Fruit fly (Drosophila melanogaster) whole organism, embryonic: ENCODE measurements around the gene FIG4.

ENCODE experiments used
- Abd-B ChIP-seq: fragments of 200-800 bp; sonication (Bioruptor generic); optimal IDR thresholded peaks from 2 replicates; lab custom pipeline; 2018; ENCODE audit warnings: missing biosample characterization, mild to moderate bottlenecking, missing genetic modification characterization, moderate library complexity
- CG11723 ChIP-seq: fragments of 200-800 bp; sonication (Bioruptor generic); optimal IDR thresholded peaks from 2 replicates; lab custom pipeline; 2017; ENCODE audit warnings: missing biosample characterization, mild to moderate bottlenecking, missing genetic modification characterization
- CG12659 ChIP-seq: fragments of 200-800 bp; sonication (Bioruptor generic); optimal IDR thresholded peaks from 3 replicates; lab custom pipeline; 2017; ENCODE audit warnings: mild to moderate bottlenecking, missing biosample characterization, missing genetic modification reagents, missing genetic modification characterization
- CG13123 ChIP-seq: fragments of 200-800 bp; sonication (Bioruptor generic); optimal IDR thresholded peaks from 2 replicates; lab custom pipeline; 2016; ENCODE audit warnings: missing biosample characterization, missing genetic modification characterization
- CG13894 ChIP-seq: fragments of 200-800 bp; sonication (Bioruptor generic); optimal IDR thresholded peaks from 3 replicates; lab custom pipeline; 2018; ENCODE audit warnings: missing biosample characterization, mild to moderate bottlenecking, missing genetic modification characterization, moderate library complexity
- CG14860 ChIP-seq: fragments of 200-800 bp; sonication (Bioruptor generic); IDR thresholded peaks from 3 replicates; pipeline ENCODE4 v1.3.6; 2022; ENCODE audit warnings: missing biosample characterization, missing genetic modification characterization; ENCODE audit not compliant: partially characterized antibody
- CG15269 ChIP-seq: fragments of 200-800 bp; sonication (Bioruptor generic); optimal IDR thresholded peaks from 2 replicates; lab custom pipeline; 2018; ENCODE audit warnings: missing biosample characterization, mild to moderate bottlenecking, missing genetic modification characterization, moderate library complexity
- CG17568 ChIP-seq: fragments of 200-800 bp; sonication (Bioruptor generic); optimal IDR thresholded peaks from 2 replicates; lab custom pipeline; 2018; ENCODE audit warnings: missing biosample characterization, mild to moderate bottlenecking, missing genetic modification characterization, moderate library complexity
- CG1792 ChIP-seq: fragments of 200-800 bp; sonication (Bioruptor generic); optimal IDR thresholded peaks from 2 replicates; lab custom pipeline; 2016; ENCODE audit warnings: missing biosample characterization, missing genetic modification characterization
- CG18476 ChIP-seq: fragments of 200-800 bp; sonication (Bioruptor generic); optimal IDR thresholded peaks from 2 replicates; lab custom pipeline; 2016; ENCODE audit warnings: missing biosample characterization, mild to moderate bottlenecking, missing genetic modification characterization
- CG32532 ChIP-seq: fragments of 200-800 bp; sonication (Bioruptor generic); IDR thresholded peaks from 2 replicates; pipeline ENCODE4 v1.3.6; 2022; ENCODE audit warnings: missing biosample characterization, missing genetic modification characterization
- CG33557 ChIP-seq: fragments of 200-800 bp; sonication (Bioruptor generic); optimal IDR thresholded peaks from 2 replicates; lab custom pipeline; 2019; ENCODE audit warnings: missing biosample characterization, mild to moderate bottlenecking, missing genetic modification characterization, moderate library complexity
- CG3995 ChIP-seq: fragments of 200-800 bp; sonication (Bioruptor generic); optimal IDR thresholded peaks from 3 replicates; lab custom pipeline; 2016; ENCODE audit warnings: missing biosample characterization, missing genetic modification characterization
- CG4328 ChIP-seq: fragments of 200-800 bp; sonication (Bioruptor generic); optimal IDR thresholded peaks from 3 replicates; lab custom pipeline; 2017; ENCODE audit warnings: missing biosample characterization, missing genetic modification reagents, missing genetic modification characterization
- CG4360 ChIP-seq: fragments of 200-800 bp; sonication (Bioruptor generic); IDR thresholded peaks from 2 replicates; pipeline ENCODE4 v1.3.6; 2022; ENCODE audit warnings: missing biosample characterization, missing genetic modification characterization
- CG4854 ChIP-seq: fragments of 200-800 bp; sonication (Bioruptor generic); optimal IDR thresholded peaks from 2 replicates; lab custom pipeline; 2016; ENCODE audit warnings: missing biosample characterization, missing genetic modification characterization, inconsistent platforms
- CG5245 ChIP-seq: fragments of 200-800 bp; sonication (Bioruptor generic); optimal IDR thresholded peaks from 3 replicates; lab custom pipeline; 2016; ENCODE audit warnings: missing biosample characterization, missing genetic modification characterization
- CG6254 ChIP-seq: fragments of 200-800 bp; sonication (Bioruptor generic); optimal IDR thresholded peaks from 3 replicates; lab custom pipeline; 2017; ENCODE audit warnings: mild to moderate bottlenecking, missing biosample characterization, missing genetic modification reagents, missing genetic modification characterization
- CG6683 ChIP-seq: fragments of 200-800 bp; sonication (Bioruptor generic); optimal IDR thresholded peaks from 2 replicates; lab custom pipeline; 2017; ENCODE audit warnings: missing biosample characterization, mild to moderate bottlenecking, missing genetic modification characterization, missing genetic modification reagents
- CG6854 ChIP-seq: fragments of 200-800 bp; sonication (Bioruptor generic); optimal IDR thresholded peaks from 3 replicates; lab custom pipeline; 2017; ENCODE audit warnings: missing biosample characterization, mild to moderate bottlenecking, missing genetic modification characterization
- CG8359 ChIP-seq: fragments of 200-800 bp; sonication (Bioruptor generic); optimal IDR thresholded peaks from 2 replicates; lab custom pipeline; 2017; ENCODE audit warnings: missing biosample characterization, mild to moderate bottlenecking, missing genetic modification characterization, borderline replicate concordance
- CG9215 ChIP-seq: fragments of 200-800 bp; sonication (Bioruptor generic); IDR thresholded peaks from 2 replicates; pipeline ENCODE4 v1.3.6; 2022; ENCODE audit warnings: missing biosample characterization, missing genetic modification characterization
- Camta ChIP-seq: fragments of 200-800 bp; sonication (Bioruptor generic); optimal IDR thresholded peaks from 2 replicates; lab custom pipeline; 2016; ENCODE audit warnings: missing biosample characterization, missing genetic modification characterization
- CoRest ChIP-seq: fragments of 200-800 bp; sonication (Bioruptor generic); optimal IDR thresholded peaks from 3 replicates; lab custom pipeline; 2018; ENCODE audit warnings: missing biosample characterization, mild to moderate bottlenecking, missing genetic modification characterization, moderate library complexity
- Fer1 ChIP-seq: fragments of 200-800 bp; sonication (Bioruptor generic); optimal IDR thresholded peaks from 2 replicates; lab custom pipeline; 2017; ENCODE audit warnings: missing biosample characterization, mild to moderate bottlenecking, missing genetic modification characterization
- HLHmδ ChIP-seq: fragments of 200-800 bp; sonication (Bioruptor generic); optimal IDR thresholded peaks from 2 replicates; lab custom pipeline; 2018; ENCODE audit warnings: missing biosample characterization, mild to moderate bottlenecking, missing genetic modification characterization, moderate library complexity
- Myb ChIP-seq: fragments of 200-800 bp; sonication (Bioruptor generic); optimal IDR thresholded peaks from 2 replicates; lab custom pipeline; 2016; ENCODE audit warnings: missing biosample characterization, missing genetic modification characterization
- NC2β ChIP-seq: fragments of 200-800 bp; sonication (Bioruptor generic); optimal IDR thresholded peaks from 2 replicates; lab custom pipeline; 2016; ENCODE audit warnings: missing biosample characterization, missing genetic modification characterization
- Optix ChIP-seq: fragments of 200-800 bp; sonication (Bioruptor generic); IDR thresholded peaks from 3 replicates; pipeline ENCODE4 v1.3.6; 2022; ENCODE audit warnings: missing biosample characterization, missing genetic modification characterization
- Poxn ChIP-seq: fragments of 200-800 bp; sonication (Bioruptor generic); IDR thresholded peaks from 2 replicates; pipeline ENCODE4 v1.3.6; 2022; ENCODE audit warnings: missing biosample characterization, missing genetic modification characterization
- Ptx1 ChIP-seq: fragments of 200-800 bp; sonication (Bioruptor generic); IDR thresholded peaks from 2 replicates; pipeline ENCODE4 v1.3.6; 2022; ENCODE audit warnings: missing biosample characterization, missing genetic modification characterization
- Rfx ChIP-seq: fragments of 200-800 bp; sonication (Bioruptor generic); IDR thresholded peaks from 2 replicates; pipeline ENCODE4 v1.3.6; 2022; ENCODE audit warnings: missing biosample characterization, missing genetic modification characterization
- Sry-δ ChIP-seq: fragments of 200-800 bp; sonication (Bioruptor generic); optimal IDR thresholded peaks from 2 replicates; lab custom pipeline; 2016; ENCODE audit warnings: missing biosample characterization, missing genetic modification characterization
- ab ChIP-seq: fragments of 200-800 bp; sonication (Bioruptor generic); optimal IDR thresholded peaks from 2 replicates; lab custom pipeline; 2016; ENCODE audit warnings: missing biosample characterization, missing genetic modification characterization
- bbx ChIP-seq: fragments of 200-800 bp; sonication (Bioruptor generic); IDR thresholded peaks from 2 replicates; pipeline ENCODE4 v1.3.6; 2022; ENCODE audit warnings: missing biosample characterization, missing genetic modification characterization; ENCODE audit not compliant: partially characterized antibody
- ewg ChIP-seq: fragments of 200-800 bp; sonication (Bioruptor generic); optimal IDR thresholded peaks from 3 replicates; lab custom pipeline; 2017; ENCODE audit warnings: mild to moderate bottlenecking, missing biosample characterization, missing genetic modification reagents, missing genetic modification characterization
- gfzf ChIP-seq: fragments of 200-800 bp; sonication (Bioruptor generic); optimal IDR thresholded peaks from 2 replicates; lab custom pipeline; 2016; ENCODE audit warnings: missing biosample characterization, mild to moderate bottlenecking, missing genetic modification characterization, moderate library complexity
- hb ChIP-seq: fragments of 200-800 bp; sonication (Bioruptor generic); IDR thresholded peaks from 3 replicates; pipeline ENCODE4 v1.3.6; 2022; ENCODE audit warnings: missing biosample characterization, missing genetic modification characterization; ENCODE audit not compliant: partially characterized antibody
- her ChIP-seq: fragments of 200-800 bp; sonication (Bioruptor generic); optimal IDR thresholded peaks from 2 replicates; lab custom pipeline; 2016; ENCODE audit warnings: missing biosample characterization, missing genetic modification characterization
- hth ChIP-seq: fragments of >200 bp; optimal IDR thresholded peaks from 2 replicates; lab custom pipeline; 2017; ENCODE audit warnings: inconsistent platforms
- kay ChIP-seq: fragments of 200-800 bp; sonication (Bioruptor generic); optimal IDR thresholded peaks from 2 replicates; lab custom pipeline; 2016; ENCODE audit warnings: missing biosample characterization, missing genetic modification characterization
- mirr ChIP-seq: fragments of 200-800 bp; sonication (Bioruptor generic); optimal IDR thresholded peaks from 3 replicates; lab custom pipeline; 2018; ENCODE audit warnings: missing biosample characterization, mild to moderate bottlenecking, missing genetic modification characterization
- prd ChIP-seq, 3 experiments: fragments of >200 bp in 2 of 3; fragments of 200-800 bp in 1 of 3; sonication (Bioruptor generic) in 1 of 3; optimal IDR thresholded peaks in 2 of 3; IDR thresholded peaks in 1 of 3; 2 replicates in 2 of 3; 3 replicates in 1 of 3; pipeline versions ENCODE4 v1.3.6 to Lab custom; 2017 to 2022; ENCODE audit warnings: missing biosample characterization in 1 of 3, missing genetic modification characterization in 1 of 3
- repo ChIP-seq: fragments of 200-800 bp; sonication (Bioruptor generic); optimal IDR thresholded peaks from 2 replicates; lab custom pipeline; 2016; ENCODE audit warnings: missing biosample characterization, missing genetic modification characterization
- rib ChIP-seq: fragments of 200-800 bp; sonication (Bioruptor generic); IDR thresholded peaks from 2 replicates; pipeline ENCODE4 v1.3.6; 2022; ENCODE audit warnings: missing biosample characterization, missing genetic modification characterization
- stwl ChIP-seq: fragments of 200-800 bp; sonication (Bioruptor generic); optimal IDR thresholded peaks from 3 replicates; lab custom pipeline; 2018; ENCODE audit warnings: missing biosample characterization, mild to moderate bottlenecking, missing genetic modification characterization, moderate library complexity
- wor ChIP-seq: fragments of 200-800 bp; sonication (Bioruptor generic); IDR thresholded peaks from 2 replicates; pipeline ENCODE4 v1.3.6; 2022; ENCODE audit warnings: missing biosample characterization, missing genetic modification characterization

The FIG4 gene

DNA sequence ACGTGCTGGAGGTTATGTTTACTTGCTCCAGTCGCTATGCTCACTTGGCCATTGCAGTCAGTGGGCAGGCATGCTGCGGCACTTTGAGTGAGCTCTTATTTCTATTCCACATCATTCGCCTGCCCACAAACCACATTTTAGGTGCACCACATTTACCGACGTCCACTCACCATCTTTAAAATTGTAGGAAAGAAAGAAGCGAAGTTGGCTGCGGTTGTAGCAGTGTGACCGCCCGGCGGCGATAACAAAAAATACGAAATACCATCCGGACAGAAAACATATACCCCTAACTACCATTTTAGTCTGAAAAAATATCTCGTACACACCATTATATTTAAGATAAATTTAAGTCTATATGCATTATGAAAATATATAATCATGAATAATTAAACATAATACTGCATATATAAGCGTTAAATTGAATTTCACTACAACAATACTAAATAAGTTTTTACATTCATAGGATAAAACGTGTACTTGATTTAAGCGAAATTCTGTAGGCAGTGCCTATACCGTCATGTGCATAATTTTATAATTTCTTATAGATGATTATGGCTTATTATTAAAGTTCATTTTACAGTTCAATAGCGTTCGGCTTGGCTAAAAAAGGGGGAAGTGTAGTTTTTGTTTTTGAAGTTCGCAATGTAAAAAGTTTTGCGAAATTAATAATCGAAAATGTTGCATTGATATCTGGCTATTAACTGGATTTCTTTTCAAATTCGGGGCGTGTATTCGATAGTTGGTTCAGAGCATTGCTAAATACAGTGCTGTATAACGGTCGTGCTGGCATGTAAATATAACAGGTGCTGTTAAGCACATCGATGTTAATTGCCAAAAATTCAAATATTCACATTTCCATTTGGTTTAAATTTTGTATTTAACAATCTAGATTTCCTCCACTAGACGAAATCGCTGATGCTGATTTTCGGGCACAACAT lies 6.6 kb upstream of the FIG4 start, which contains the start of gene RpL27A (continued):
- no peak for TF ChIP-seq CG14860
- peak; percentile 99 for TF ChIP-seq CG13123
- peak; percentile 34 for TF ChIP-seq kay (GFP tag; lab: Kevin White, UChicago)
- peak; percentile 69 for TF ChIP-seq ewg (GFP tag; lab: Kevin White, UChicago)
- TF ChIP-seq Optix (GFP tag; lab: Robert Waterston, UW): peak; percentile 68
- TF ChIP-seq Fer1 (GFP tag; lab: Kevin White, UChicago): peak; percentile 81
- peak; percentile 73 for TF ChIP-seq bbx (GFP tag; lab: Robert Waterston, UW)
- peak; percentile 58; the same call in 1 of the 2 replicates for TF ChIP-seq CG4360 (GFP tag; lab: Robert Waterston, UW)
- TF ChIP-seq CoRest (tag; lab: Kevin White, UChicago): peak; percentile 81
- TF ChIP-seq mirr (GFP tag; lab: Kevin White, UChicago): peak; percentile 89
- peak; percentile 65 for TF ChIP-seq Ptx1 (GFP tag; lab: Robert Waterston, UW)
- peak; percentile 74 for TF ChIP-seq CG33557
- TF ChIP-seq CG3995: peak; percentile 47
- TF ChIP-seq CG8359 (GFP tag; lab: Kevin White, UChicago): peak; percentile 43
- peak; percentile 66 for TF ChIP-seq Camta
- no peak for TF ChIP-seq ab (GFP tag; lab: Kevin White, UChicago)
- TF ChIP-seq Poxn (GFP tag; lab: Robert Waterston, UW): peak; percentile 37; the same call in 1 of the 2 replicates
- peak; percentile 17 for TF ChIP-seq CG18476 (GFP tag; lab: Kevin White, UChicago)
- peak; percentile 20 for TF ChIP-seq CG6683 (GFP tag; lab: Kevin White, UChicago)
- TF ChIP-seq prd (optimal IDR thresholded peaks at IDR 0.05; lab: Kevin White, UChicago): no peak
- TF ChIP-seq prd (GFP tag; IDR thresholded peaks at IDR 0.05; lab: Robert Waterston, UW): peak; percentile 65
- TF ChIP-seq CG6854 (GFP tag; lab: Kevin White, UChicago): peak; percentile 75
- TF ChIP-seq CG12659 (GFP tag; lab: Kevin White, UChicago): peak; percentile 92
- peak; percentile 66 for TF ChIP-seq CG6254 (GFP tag; lab: Kevin White, UChicago)
- peak; percentile 75 for TF ChIP-seq CG15269
- peak; percentile 42 for TF ChIP-seq stwl (tag; lab: Kevin White, UChicago)
- peak; percentile 82 for TF ChIP-seq CG11723
- peak; percentile 61 for TF ChIP-seq CG4854 (GFP tag; lab: Kevin White, UChicago)
- TF ChIP-seq wor (GFP tag; lab: Robert Waterston, UW): 0 out of 2 replicates have a peak, but pooled peaks have one; percentile 35
- TF ChIP-seq CG1792 (GFP tag; lab: Kevin White, UChicago): peak; percentile 8
- TF ChIP-seq repo (GFP tag; lab: Kevin White, UChicago): peak; percentile 61
- peak; percentile 65 for TF ChIP-seq CG5245 (GFP tag; lab: Kevin White, UChicago)
- TF ChIP-seq Rfx (GFP tag; lab: Robert Waterston, UW): peak; percentile 91
- no peak for TF ChIP-seq hb (GFP tag; lab: Robert Waterston, UW)
- TF ChIP-seq CG9215 (GFP tag; lab: Robert Waterston, UW): peak; percentile 53
- no peak for TF ChIP-seq hth (lab: Kevin White, UChicago)
- peak; percentile 70 for TF ChIP-seq rib (GFP tag; lab: Robert Waterston, UW)
- TF ChIP-seq Sry-δ (GFP tag; lab: Kevin White, UChicago): peak; percentile 59
- TF ChIP-seq CG32532: peak; percentile 84
- no peak for TF ChIP-seq CG17568 (GFP tag; lab: Kevin White, UChicago)
- TF ChIP-seq gfzf (GFP tag; lab: Kevin White, UChicago): peak; percentile 71
- TF ChIP-seq Myb (GFP tag; lab: Kevin White, UChicago): peak; percentile 79
- TF ChIP-seq her: peak; percentile 71
- TF ChIP-seq CG13894: peak; percentile 72
- peak; percentile 98 for TF ChIP-seq HLHmδ (GFP tag; lab: Kevin White, UChicago)
- TF ChIP-seq CG4328 (GFP tag; lab: Kevin White, UChicago): peak; percentile 77
- TF ChIP-seq Abd-B (GFP tag; lab: Kevin White, UChicago): peak; percentile 47
- peak; percentile 92 for TF ChIP-seq NC2β (GFP tag; lab: Kevin White, UChicago)
